Worm (Caenorhabditis elegans) whole organism, mixed stage, embryonic: Measurements from ENCODE around the gene srv-21.

Experiments
- M03D4.4 ChIP-seq: sonication (generic microtip); optimal IDR thresholded peaks from 2 replicates; lab custom pipeline; 2017; ENCODE audit warnings: mild to moderate bottlenecking, missing genetic modification characterization, missing compliant biosample characterization
- lsy-2 ChIP-seq: fragments of 150-350 bp; optimal IDR thresholded peaks from 2 replicates; lab custom pipeline; 2014; ENCODE audit warnings: missing biosample characterization, missing genetic modification characterization
- mep-1 ChIP-seq: fragments of 150-350 bp; optimal IDR thresholded peaks from 2 replicates; lab custom pipeline; 2017; ENCODE audit warnings: missing biosample characterization, missing genetic modification reagents, missing genetic modification characterization, inconsistent platforms
- nhr-12 ChIP-seq: fragments of 150-350 bp; optimal IDR thresholded peaks from 2 replicates; lab custom pipeline; 2014; ENCODE audit warnings: missing biosample characterization, missing genetic modification characterization
- nhr-237 ChIP-seq: fragments of 150-350 bp; optimal IDR thresholded peaks from 2 replicates; lab custom pipeline; 2014; ENCODE audit warnings: missing biosample characterization, missing genetic modification characterization
- nhr-76 ChIP-seq: sonication (generic microtip); optimal IDR thresholded peaks from 2 replicates; lab custom pipeline; 2017; ENCODE audit warnings: missing biosample characterization, missing genetic modification characterization
- tbx-8 ChIP-seq: fragments of 200-800 bp; sonication (Bioruptor generic); optimal IDR thresholded peaks from 2 replicates; lab custom pipeline; 2018; ENCODE audit warnings: mild to moderate bottlenecking, missing genetic modification characterization, moderate library complexity, missing compliant biosample characterization

ce11 chrIV:5850765-5851377, 26.3 kb downstream of the srv-21 start:
- no peak for TF ChIP-seq M03D4.4 (tag; lab: Kevin White, UChicago)
- TF ChIP-seq nhr-237 (tag; lab: Kevin White, UChicago): no peak
- no peak for TF ChIP-seq nhr-76
- TF ChIP-seq lsy-2 (tag; lab: Kevin White, UChicago): no peak
- TF ChIP-seq mep-1: no peak
- no peak for TF ChIP-seq tbx-8 (GFP tag; lab: Kevin White, UChicago)
- TF ChIP-seq nhr-12 (tag; lab: Kevin White, UChicago): no peak
